Fruit fly (Drosophila melanogaster) whole organism, embryonic: ENCODE measurements around the gene CG12811.
A peak's percentile ranks its signal among the peaks of the same experiment; 100 is the strongest.

Experiments
- Atf3 ChIP-seq: fragments of 200-800 bp; sonication (Bioruptor generic); optimal IDR thresholded peaks from 3 replicates; lab custom pipeline; 2016; ENCODE audit warnings: missing biosample characterization, missing genetic modification characterization
- Awh ChIP-seq: fragments of 200-800 bp; sonication (Bioruptor generic); IDR thresholded peaks from 2 replicates; pipeline ENCODE4, ENCODE4 v1.3.6; 2022; ENCODE audit warnings: missing biosample characterization, missing genetic modification characterization
- BtbVII ChIP-seq: fragments of 200-800 bp; sonication (Bioruptor generic); optimal IDR thresholded peaks from 3 replicates; lab custom pipeline; 2017; ENCODE audit warnings: missing biosample characterization, mild to moderate bottlenecking, missing genetic modification characterization
- Bteb2 ChIP-seq: fragments of 200-800 bp; sonication (Bioruptor generic); optimal IDR thresholded peaks from 2 replicates; lab custom pipeline; 2016; ENCODE audit warnings: missing biosample characterization, missing genetic modification characterization
- CG11398 ChIP-seq: fragments of 200-800 bp; sonication (Bioruptor generic); optimal IDR thresholded peaks from 2 replicates; lab custom pipeline; 2016; ENCODE audit warnings: missing biosample characterization, missing genetic modification characterization
- CG11695 ChIP-seq: fragments of 200-800 bp; sonication (Bioruptor generic); IDR thresholded peaks from 3 replicates; pipeline ENCODE4 v1.3.6; 2022; ENCODE audit warnings: missing biosample characterization, missing genetic modification characterization
- CG12236 ChIP-seq: fragments of 200-800 bp; sonication (Bioruptor generic); optimal IDR thresholded peaks from 2 replicates; lab custom pipeline; 2016; ENCODE audit warnings: missing biosample characterization, missing genetic modification characterization
- CG13296 ChIP-seq: fragments of 200-800 bp; sonication (Bioruptor generic); optimal IDR thresholded peaks from 3 replicates; lab custom pipeline; 2018; ENCODE audit warnings: missing biosample characterization, mild to moderate bottlenecking, missing genetic modification characterization
- CG1603 ChIP-seq: fragments of 200-800 bp; sonication (Bioruptor generic); optimal IDR thresholded peaks from 2 replicates; lab custom pipeline; 2019; ENCODE audit warnings: missing biosample characterization, mild to moderate bottlenecking, missing genetic modification characterization, moderate library complexity
- CG17385 ChIP-seq: fragments of 200-800 bp; sonication (Bioruptor generic); optimal IDR thresholded peaks from 3 replicates; lab custom pipeline; 2018; ENCODE audit warnings: missing biosample characterization, mild to moderate bottlenecking, missing genetic modification characterization
- CG1832 ChIP-seq: fragments of 200-800 bp; sonication (Bioruptor generic); optimal IDR thresholded peaks from 2 replicates; lab custom pipeline; 2017; ENCODE audit warnings: missing biosample characterization, mild to moderate bottlenecking, missing genetic modification characterization, inconsistent platforms
- CG2120 ChIP-seq: fragments of 200-800 bp; sonication (Bioruptor generic); optimal IDR thresholded peaks from 3 replicates; lab custom pipeline; 2016; ENCODE audit warnings: missing biosample characterization, missing genetic modification characterization
- CG31365 ChIP-seq: fragments of 200-800 bp; sonication (Bioruptor generic); optimal IDR thresholded peaks from 2 replicates; lab custom pipeline; 2018; ENCODE audit warnings: missing biosample characterization, mild to moderate bottlenecking, missing genetic modification characterization
- CG31441 ChIP-seq: fragments of 200-800 bp; sonication (Bioruptor generic); IDR thresholded peaks from 2 replicates; pipeline ENCODE4 v1.3.6; 2022; ENCODE audit warnings: missing biosample characterization, missing genetic modification characterization
- CG3281 ChIP-seq: fragments of 200-800 bp; sonication (Bioruptor generic); optimal IDR thresholded peaks from 3 replicates; lab custom pipeline; 2017; ENCODE audit warnings: missing biosample characterization, mild to moderate bottlenecking, missing genetic modification characterization
- CG34376 ChIP-seq: fragments of 200-800 bp; sonication (Bioruptor generic); optimal IDR thresholded peaks from 2 replicates; lab custom pipeline; 2018; ENCODE audit warnings: missing biosample characterization, mild to moderate bottlenecking, missing genetic modification characterization
- CG4707 ChIP-seq: fragments of 200-800 bp; sonication (Bioruptor generic); optimal IDR thresholded peaks from 2 replicates; lab custom pipeline; 2018; ENCODE audit warnings: missing biosample characterization, mild to moderate bottlenecking, missing genetic modification characterization, moderate library complexity
- CG5953 ChIP-seq: fragments of 200-800 bp; sonication (Bioruptor generic); IDR thresholded peaks from 2 replicates; pipeline ENCODE4 v1.3.6; 2022; ENCODE audit warnings: missing biosample characterization, missing genetic modification characterization
- CG6272 ChIP-seq: fragments of 200-800 bp; sonication (Bioruptor generic); IDR thresholded peaks from 2 replicates; pipeline ENCODE4 v1.3.6; 2022; ENCODE audit warnings: missing biosample characterization, missing genetic modification characterization
- CG6854 ChIP-seq: fragments of 200-800 bp; sonication (Bioruptor generic); optimal IDR thresholded peaks from 3 replicates; lab custom pipeline; 2017; ENCODE audit warnings: missing biosample characterization, mild to moderate bottlenecking, missing genetic modification characterization
- Deaf1 ChIP-seq: fragments of 200-800 bp; optimal IDR thresholded peaks from 3 replicates; lab custom pipeline; 2019; ENCODE audit warnings: missing biosample characterization, mild to moderate bottlenecking, missing genetic modification characterization, moderate library complexity
- Ets65A ChIP-seq: fragments of 200-800 bp; sonication (Bioruptor generic); peaks from one replicate; lab custom pipeline; 2016; ENCODE audit warnings: missing biosample characterization, missing genetic modification characterization
- Ets97D ChIP-seq: fragments of 200-800 bp; sonication (Bioruptor generic); optimal IDR thresholded peaks from 3 replicates; lab custom pipeline; 2016; ENCODE audit warnings: missing biosample characterization, missing genetic modification characterization
- Meics ChIP-seq: fragments of 200-800 bp; sonication (Bioruptor generic); optimal IDR thresholded peaks from 2 replicates; lab custom pipeline; 2017; ENCODE audit warnings: missing biosample characterization, mild to moderate bottlenecking, missing genetic modification characterization
- Scr ChIP-seq: fragments of 200-800 bp; sonication (Bioruptor generic); IDR thresholded peaks from 2 replicates; pipeline ENCODE4 v1.3.6; 2022; ENCODE audit warnings: missing biosample characterization, missing genetic modification characterization; ENCODE audit not compliant: partially characterized antibody
- Sox100B ChIP-seq: fragments of 200-800 bp; sonication (Bioruptor generic); optimal IDR thresholded peaks from 3 replicates; lab custom pipeline; 2018; ENCODE audit warnings: missing biosample characterization, mild to moderate bottlenecking, missing genetic modification characterization
- Stat92E ChIP-seq, 3 experiments: fragments of >200 bp in 2 of 3; fragments of 200-800 bp in 1 of 3; sonication (Bioruptor generic) in 1 of 3; optimal IDR thresholded peaks; 2 replicates each; lab custom pipeline; 2017 to 2019; ENCODE audit warnings: missing biosample characterization in 3 of 3, missing genetic modification characterization in 3 of 3, mild to moderate bottlenecking in 1 of 3, moderate library complexity in 1 of 3
- Usf ChIP-seq: fragments of 200-800 bp; sonication (Bioruptor generic); optimal IDR thresholded peaks from 2 replicates; lab custom pipeline; 2017; ENCODE audit warnings: missing genotype, missing biosample characterization, missing genetic modification characterization
- Xbp1 ChIP-seq: fragments of 200-800 bp; sonication (Bioruptor generic); optimal IDR thresholded peaks from 3 replicates; lab custom pipeline; 2016; ENCODE audit warnings: missing biosample characterization, mild to moderate bottlenecking, missing genetic modification characterization
- ase ChIP-seq: fragments of 200-800 bp; sonication (Bioruptor generic); IDR thresholded peaks from 3 replicates; pipeline ENCODE4 v1.3.6; 2022; ENCODE audit warnings: missing biosample characterization, missing genetic modification characterization
- chif ChIP-seq, 2 experiments: fragments of 200-800 bp; sonication (Bioruptor generic); optimal IDR thresholded peaks; 3 replicates each; lab custom pipeline; 2016; ENCODE audit warnings: missing biosample characterization in 2 of 2, missing genetic modification characterization in 2 of 2
- chinmo ChIP-seq: fragments of 200-800 bp; sonication (Bioruptor generic); IDR thresholded peaks from 4 replicates; pipeline ENCODE4 v1.3.6; 2022; ENCODE audit warnings: missing biosample characterization, missing genetic modification characterization; ENCODE audit not compliant: partially characterized antibody
- chm ChIP-seq: fragments of 200-800 bp; sonication (Bioruptor generic); IDR thresholded peaks from 2 replicates; pipeline ENCODE4 v1.3.6; 2022; ENCODE audit warnings: missing biosample characterization, missing genetic modification characterization
- ci ChIP-seq: fragments of 200-800 bp; sonication (Bioruptor generic); IDR thresholded peaks from 3 replicates; pipeline ENCODE4 v1.3.6; 2022; ENCODE audit warnings: missing biosample characterization, missing genetic modification characterization
- crp ChIP-seq, 2 experiments: fragments of 200-800 bp; sonication (Bioruptor generic); optimal IDR thresholded peaks; 2 replicates in 1 of 2; 3 replicates in 1 of 2; lab custom pipeline; 2017; ENCODE audit warnings: missing biosample characterization in 2 of 2, missing genetic modification characterization in 2 of 2, mild to moderate bottlenecking in 1 of 2, moderate library complexity in 1 of 2
- danr ChIP-seq: fragments of 200-800 bp; sonication (Bioruptor generic); IDR thresholded peaks from 2 replicates; pipeline ENCODE4 v1.3.6; 2022; ENCODE audit warnings: missing biosample characterization, missing genetic modification characterization
- fu2 ChIP-seq: fragments of 200-800 bp; sonication (Bioruptor generic); optimal IDR thresholded peaks from 2 replicates; lab custom pipeline; 2016; ENCODE audit warnings: missing biosample characterization, missing genetic modification characterization
- inv ChIP-seq: fragments of 200-800 bp; sonication (Bioruptor generic); IDR thresholded peaks from 2 replicates; pipeline ENCODE4 v1.3.6; 2022; ENCODE audit warnings: missing biosample characterization, missing genetic modification characterization; ENCODE audit not compliant: partially characterized antibody
- kay ChIP-seq: fragments of 200-800 bp; sonication (Bioruptor generic); optimal IDR thresholded peaks from 2 replicates; lab custom pipeline; 2016; ENCODE audit warnings: missing biosample characterization, missing genetic modification characterization
- lov ChIP-seq, 2 experiments: fragments of 200-800 bp in 1 of 2; fragments of >200 bp in 1 of 2; sonication (Bioruptor generic) in 1 of 2; IDR thresholded peaks in 1 of 2; optimal IDR thresholded peaks in 1 of 2; 2 replicates in 1 of 2; 3 replicates in 1 of 2; pipeline versions ENCODE4 v1.3.6 to Lab custom; 2017 to 2022; ENCODE audit warnings: missing biosample characterization in 1 of 2, missing genetic modification characterization in 1 of 2
- nau ChIP-seq: fragments of 200-800 bp; sonication (Bioruptor generic); optimal IDR thresholded peaks from 3 replicates; lab custom pipeline; 2017; ENCODE audit warnings: missing biosample characterization, mild to moderate bottlenecking, missing genetic modification characterization, missing genetic modification reagents
- nerfin-2 ChIP-seq: fragments of 200-800 bp; sonication (Bioruptor generic); IDR thresholded peaks from 2 replicates; pipeline ENCODE4 v1.3.6; 2022; ENCODE audit warnings: missing biosample characterization, missing genetic modification characterization; ENCODE audit not compliant: partially characterized antibody
- nom ChIP-seq: fragments of 200-800 bp; sonication (Bioruptor generic); optimal IDR thresholded peaks from 2 replicates; lab custom pipeline; 2017; ENCODE audit warnings: missing biosample characterization, missing genetic modification characterization, mild to moderate bottlenecking, moderate library complexity, missing genetic modification reagents
- peb ChIP-seq: fragments of 200-800 bp; sonication (Bioruptor generic); IDR thresholded peaks from 2 replicates; pipeline ENCODE4 v1.3.6; 2022; ENCODE audit warnings: missing biosample characterization, missing genetic modification characterization
- sob ChIP-seq: fragments of 200-800 bp; sonication (Bioruptor generic); IDR thresholded peaks from 2 replicates; pipeline ENCODE4 v1.3.6; 2022; ENCODE audit warnings: missing biosample characterization, missing genetic modification characterization
- sqz ChIP-seq: fragments of 200-800 bp; sonication (Bioruptor generic); optimal IDR thresholded peaks from 3 replicates; lab custom pipeline; 2018; ENCODE audit warnings: missing biosample characterization, mild to moderate bottlenecking, missing genetic modification characterization
- tio ChIP-seq: fragments of 200-800 bp; sonication (Bioruptor generic); optimal IDR thresholded peaks from 2 replicates; lab custom pipeline; 2017; ENCODE audit warnings: missing biosample characterization, missing genetic modification characterization, inconsistent platforms

The CG12811 gene

DNA sequence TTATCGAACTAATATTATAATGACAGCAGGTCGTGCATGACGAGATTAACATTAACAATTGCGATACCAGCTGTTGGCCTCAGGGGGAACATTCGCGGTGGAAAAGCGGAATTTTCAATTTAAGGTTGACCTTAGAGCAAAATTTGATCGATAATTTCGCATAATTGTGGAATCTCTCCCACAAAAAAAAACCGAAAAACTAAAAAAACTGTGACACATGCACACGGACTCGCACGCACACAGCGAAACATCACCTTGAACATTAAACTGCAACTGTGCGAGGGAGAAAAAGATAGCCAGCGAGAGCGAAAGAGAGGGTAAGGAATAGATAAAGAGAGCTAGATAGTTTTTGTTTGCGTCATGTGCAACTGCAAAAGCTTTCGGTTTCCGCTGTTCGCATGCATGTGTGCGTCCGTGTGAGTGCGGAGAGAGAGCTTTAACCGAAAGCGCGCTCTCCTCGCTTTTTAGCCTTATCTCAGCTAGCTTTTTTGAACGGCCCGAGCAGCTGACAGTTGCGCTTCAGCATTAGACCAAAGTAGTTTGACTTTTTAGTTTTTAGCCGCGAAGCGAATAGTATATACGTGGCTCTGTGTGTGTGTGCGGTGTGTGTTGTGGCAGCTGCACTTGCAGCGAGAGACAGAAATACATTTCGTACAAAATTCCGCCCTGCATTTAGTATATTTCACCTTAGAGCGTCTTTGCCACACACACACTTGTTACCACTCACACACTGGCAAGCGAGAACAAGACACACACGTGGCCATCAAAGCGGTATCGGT lies 44.8 kb upstream of the CG12811 start (continued):
- TF ChIP-seq Meics (GFP tag; lab: Kevin White, UChicago) (peak; percentile 5), CG34376 (peak; percentile 56), CG11398 (GFP tag; lab: Kevin White, UChicago) (no peak), chm (peak; percentile 31; the same call in 1 of the 2 replicates), sob (GFP tag; lab: Robert Waterston, UW) (peak; percentile 55), CG1832 (GFP tag; lab: Kevin White, UChicago) (peak; percentile 55), Xbp1 (GFP tag; lab: Kevin White, UChicago) (peak; percentile 27), nau (GFP tag; lab: Kevin White, UChicago) (peak; percentile 55), chinmo (peak; percentile 100), CG12236 (GFP tag; lab: Kevin White, UChicago) (no peak), Scr (GFP tag; lab: Robert Waterston, UW) (0 out of 2 replicates have a peak, but pooled peaks have one; percentile 30), tio (GFP tag; lab: Kevin White, UChicago) (no peak), CG3281 (GFP tag; lab: Kevin White, UChicago) (peak; percentile 39), CG17385 (GFP tag; lab: Kevin White, UChicago) (peak; percentile 23), CG4707 (no peak), nerfin-2 (GFP tag; lab: Robert Waterston, UW) (0 out of 2 replicates have a peak, but pooled peaks have one; percentile 37), Stat92E (GFP tag; optimal IDR thresholded peaks at IDR 0.05; lab: Kevin White, UChicago) (no peak), ci (peak; percentile 77; the same call in 2 of the 3 replicates), Ets65A (GFP tag; lab: Kevin White, UChicago) (peak; percentile 62), Usf (no peak), sqz (peak; percentile 50), Atf3 (GFP tag; lab: Kevin White, UChicago) (no peak), CG2120 (no peak), Sox100B (GFP tag; lab: Kevin White, UChicago) (no peak), CG31441 (peak; percentile 21; the same call in 1 of the 2 replicates), lov (optimal IDR thresholded peaks at IDR 0.05; lab: Kevin White, UChicago) (no peak), lov (GFP tag; IDR thresholded peaks at IDR 0.05; lab: Robert Waterston, UW) (0 out of 3 replicates have a peak, but pooled peaks have one; percentile 21), kay (GFP tag; lab: Kevin White, UChicago) (peak; percentile 29), chif (GFP tag; optimal IDR thresholded peaks at IDR 0.05; lab: Kevin White, UChicago) (no peak), inv (GFP tag; lab: Robert Waterston, UW) (0 out of 2 replicates have a peak, but pooled peaks have one; percentile 24), danr (GFP tag; lab: Robert Waterston, UW) (no peak), CG5953 (GFP tag; lab: Robert Waterston, UW) (0 out of 2 replicates have a peak, but pooled peaks have one; percentile 44), Ets97D (GFP tag; lab: Kevin White, UChicago) (no peak), CG1603 (no peak), CG31365 (peak; percentile 8), CG11695 (peak; percentile 27; the same call in 1 of the 3 replicates), ase (GFP tag; lab: Robert Waterston, UW) (0 out of 3 replicates have a peak, but pooled peaks have one; percentile 28), Bteb2 (GFP tag; lab: Kevin White, UChicago) (no peak), peb (GFP tag; lab: Robert Waterston, UW) (no peak), CG6854 (GFP tag; lab: Kevin White, UChicago) (peak; percentile 8), CG6272 (GFP tag; lab: Robert Waterston, UW) (no peak), Deaf1 (tag; lab: Kevin White, UChicago) (peak; percentile 55), CG13296 (GFP tag; lab: Kevin White, UChicago) (peak; percentile 18), nom (peak; percentile 23), Awh (no peak), fu2 (no peak), BtbVII (GFP tag; lab: Kevin White, UChicago) (peak; percentile 42), crp (GFP tag; optimal IDR thresholded peaks at IDR 0.05; lab: Kevin White, UChicago) (peak in 1 of 2 experiments; percentile 58)
